Worm (Caenorhabditis elegans) whole organism, L2 larva: ENCODE results near the gene chin-1.

Experiments
- ama-1 ChIP-seq: fragments of 150-350 bp; optimal IDR thresholded peaks from 2 replicates; lab custom pipeline; 2018; ENCODE audit warnings: inconsistent platforms
- lin-39 ChIP-seq: fragments of 150-350 bp; optimal IDR thresholded peaks from 2 replicates; lab custom pipeline; 2014; ENCODE audit warnings: missing biosample characterization, missing genetic modification reagents, missing genetic modification characterization
- mdl-1 ChIP-seq, 2 experiments: fragments of 150-350 bp in 1 of 2; sonication (generic microtip) in 1 of 2; optimal IDR thresholded peaks; 2 replicates each; lab custom pipeline; 2017; ENCODE audit warnings: missing biosample characterization in 2 of 2, missing genetic modification characterization in 2 of 2
- nhr-11 ChIP-seq: fragments of 150-350 bp; optimal IDR thresholded peaks from 2 replicates; lab custom pipeline; 2014; ENCODE audit warnings: missing biosample characterization, missing genetic modification characterization
- nhr-25 ChIP-seq: fragments of 150-350 bp; sonication (generic microtip); optimal IDR thresholded peaks from 3 replicates; lab custom pipeline; 2014; ENCODE audit warnings: missing biosample characterization, missing genetic modification characterization
- zag-1 ChIP-seq: fragments of 150-350 bp; optimal IDR thresholded peaks from 2 replicates; lab custom pipeline; 2014; ENCODE audit warnings: missing biosample characterization, missing genetic modification characterization
- ztf-11 ChIP-seq: sonication (generic microtip); optimal IDR thresholded peaks from 2 replicates; lab custom pipeline; 2017; ENCODE audit warnings: missing biosample characterization, missing genetic modification characterization

- TF ChIP-seq nhr-11 (tag; lab: Kevin White, UChicago) (no peak), nhr-25 (tag; lab: Kevin White, UChicago) (no peak), ztf-11 (tag; lab: Kevin White, UChicago) (no peak), mdl-1 (tag; optimal IDR thresholded peaks at IDR 0.05; lab: Kevin White, UChicago) (no peak), ama-1 (no peak), lin-39 (tag; lab: Kevin White, UChicago) (no peak), zag-1 (no peak)
These were observed 6.8 kb upstream of the chin-1 start for ce11 chrIII:1043790-1044189.
